Worm (Caenorhabditis elegans) whole organism, L1 larva: ENCODE results near the gene ubc-20.

Source experiments
- C16A3.4 ChIP-seq: fragments of 150-350 bp; optimal IDR thresholded peaks from 2 replicates; lab custom pipeline; 2014; ENCODE audit warnings: missing biosample characterization, missing genetic modification characterization
- C34B4.2 ChIP-seq: sonication (generic microtip); optimal IDR thresholded peaks from 2 replicates; lab custom pipeline; 2017; ENCODE audit warnings: mild to moderate bottlenecking, missing genetic modification characterization, missing compliant biosample characterization
- Y116A8C.19 ChIP-seq: sonication (generic microtip); optimal IDR thresholded peaks from 2 replicates; lab custom pipeline; 2016; ENCODE audit warnings: missing compliant biosample characterization, missing genetic modification characterization, borderline replicate concordance
- ceh-63 ChIP-seq: fragments of 200-800 bp; sonication (Bioruptor generic); optimal IDR thresholded peaks from 2 replicates; lab custom pipeline; 2018; ENCODE audit warnings: mild to moderate bottlenecking, missing genetic modification characterization, missing compliant biosample characterization
- ceh-8 ChIP-seq: fragments of 200-800 bp; sonication (Bioruptor generic); optimal IDR thresholded peaks from 2 replicates; lab custom pipeline; 2018; ENCODE audit warnings: mild to moderate bottlenecking, missing genetic modification characterization, moderate library complexity, missing compliant biosample characterization
- ceh-90 ChIP-seq: sonication (generic microtip); optimal IDR thresholded peaks from 2 replicates; lab custom pipeline; 2016; ENCODE audit warnings: missing genetic modification characterization, missing compliant biosample characterization
- efl-1 ChIP-seq, 4 experiments: fragments of 150-350 bp; optimal IDR thresholded peaks in 3 of 4; peaks in 1 of 4; 1 replicate in 1 of 4; 2 replicates in 3 of 4; lab custom pipeline; 2014; ENCODE audit warnings: missing biosample characterization in 2 of 4, missing genetic modification characterization in 2 of 4, missing genetic modification reagents in 2 of 4
- efl-3 ChIP-seq: fragments of 200-800 bp; sonication (Bioruptor generic); optimal IDR thresholded peaks from 2 replicates; lab custom pipeline; 2018; ENCODE audit warnings: mild to moderate bottlenecking, missing genetic modification characterization, missing compliant biosample characterization
- egl-27 ChIP-seq, 2 experiments: fragments of 150-350 bp in 1 of 2; sonication (generic microtip); optimal IDR thresholded peaks; 3 replicates each; lab custom pipeline; 2017 to 2018; ENCODE audit warnings: missing biosample characterization in 2 of 2, missing genetic modification characterization in 2 of 2, missing genetic modification reagents in 2 of 2
- elt-2 ChIP-seq: sonication (generic microtip); optimal IDR thresholded peaks from 2 replicates; lab custom pipeline; 2016; ENCODE audit warnings: missing genetic modification characterization, mild to moderate bottlenecking, inconsistent platforms, missing compliant biosample characterization, missing genetic modification reagents
- elt-3 ChIP-seq, 6 experiments: fragments of 150-350 bp in 1 of 6; sonication (generic microtip); optimal IDR thresholded peaks; 2 replicates each; lab custom pipeline; 2017 to 2018; ENCODE audit warnings: missing biosample characterization in 6 of 6, missing genetic modification characterization in 6 of 6, inconsistent platforms in 1 of 6
- hlh-4 ChIP-seq: sonication (generic microtip); optimal IDR thresholded peaks from 2 replicates; lab custom pipeline; 2016; ENCODE audit warnings: mild to moderate bottlenecking, missing genetic modification characterization, missing compliant biosample characterization
- irx-1 ChIP-seq: sonication (generic microtip); optimal IDR thresholded peaks from 2 replicates; lab custom pipeline; 2016; ENCODE audit warnings: missing genetic modification characterization, missing compliant biosample characterization
- jun-1 ChIP-seq: fragments of 150-350 bp; optimal IDR thresholded peaks from 2 replicates; lab custom pipeline; 2014; ENCODE audit warnings: missing biosample characterization, missing genetic modification reagents, missing genetic modification characterization
- lin-14 ChIP-seq: fragments of 200-800 bp; sonication (Bioruptor generic); optimal IDR thresholded peaks from 2 replicates; lab custom pipeline; 2018; ENCODE audit warnings: mild to moderate bottlenecking, missing genetic modification characterization, moderate library complexity, missing compliant biosample characterization
- lin-35 ChIP-seq, 2 experiments: fragments of 150-350 bp; optimal IDR thresholded peaks; 2 replicates each; lab custom pipeline; 2014; ENCODE audit warnings: missing biosample characterization in 2 of 2, missing genetic modification characterization in 2 of 2, missing genetic modification reagents in 2 of 2
- mab-9 ChIP-seq: fragments of 200-800 bp; sonication (Bioruptor generic); IDR thresholded peaks from 2 replicates; pipeline ENCODE4 v1.3.6; 2022; ENCODE audit warnings: missing genetic modification reagents, missing genetic modification characterization, missing compliant biosample characterization
- nhr-12 ChIP-seq: sonication (generic microtip); optimal IDR thresholded peaks from 2 replicates; lab custom pipeline; 2017; ENCODE audit warnings: missing biosample characterization, missing genetic modification characterization
- nhr-19 ChIP-seq: fragments of 200-800 bp; sonication (Bioruptor generic); conservative IDR thresholded peaks from 2 replicates; pipeline ENCODE4 v1.3.6; 2022; ENCODE audit warnings: missing genetic modification characterization, missing compliant biosample characterization
- nhr-85 ChIP-seq: sonication (generic microtip); peaks from one replicate; lab custom pipeline; 2016; ENCODE audit warnings: missing genetic modification characterization, inconsistent platforms, missing compliant biosample characterization
- nhr-90 ChIP-seq: sonication (generic microtip); optimal IDR thresholded peaks from 2 replicates; lab custom pipeline; 2016; ENCODE audit warnings: mild to moderate bottlenecking, missing genetic modification characterization, missing compliant biosample characterization; ENCODE audit not compliant: poor library complexity
- pax-3 ChIP-seq: fragments of 200-800 bp; sonication (Bioruptor generic); optimal IDR thresholded peaks from 2 replicates; lab custom pipeline; 2018; ENCODE audit warnings: mild to moderate bottlenecking, missing genetic modification characterization, moderate library complexity, missing compliant biosample characterization
- pqm-1 ChIP-seq: sonication (generic microtip); optimal IDR thresholded peaks from 3 replicates; lab custom pipeline; 2017; ENCODE audit warnings: missing biosample characterization, missing genetic modification characterization
- snpc-4 ChIP-seq: fragments of 150-350 bp; optimal IDR thresholded peaks from 2 replicates; lab custom pipeline; 2014; ENCODE audit warnings: missing biosample characterization, missing genetic modification characterization
- sox-4 ChIP-seq: sonication (generic microtip); optimal IDR thresholded peaks from 2 replicates; lab custom pipeline; 2016; ENCODE audit warnings: missing genetic modification characterization, missing compliant biosample characterization
- sup-37 ChIP-seq: fragments of 200-800 bp; sonication (Bioruptor generic); optimal IDR thresholded peaks from 2 replicates; lab custom pipeline; 2018; ENCODE audit warnings: mild to moderate bottlenecking, missing genetic modification characterization, missing compliant biosample characterization
- tlp-1 ChIP-seq: fragments of 150-350 bp; optimal IDR thresholded peaks from 2 replicates; lab custom pipeline; 2014; ENCODE audit warnings: missing biosample characterization, missing genetic modification characterization
- unc-130 ChIP-seq: fragments of 150-350 bp; optimal IDR thresholded peaks from 2 replicates; lab custom pipeline; 2017; ENCODE audit warnings: missing biosample characterization, missing genetic modification characterization, inconsistent platforms
- unc-62 ChIP-seq: fragments of 150-350 bp; optimal IDR thresholded peaks from 2 replicates; lab custom pipeline; 2014; ENCODE audit warnings: missing biosample characterization, missing genetic modification reagents, missing genetic modification characterization
- unc-86 ChIP-seq: sonication (generic microtip); optimal IDR thresholded peaks from 2 replicates; lab custom pipeline; 2016; ENCODE audit warnings: missing genetic modification characterization, missing compliant biosample characterization
- unc-98 ChIP-seq: fragments of 200-800 bp; sonication (Bioruptor generic); IDR thresholded peaks from 2 replicates; pipeline ENCODE4 v1.3.6; 2022; ENCODE audit warnings: missing genetic modification characterization, missing compliant biosample characterization

ubc-20 gene

ce11 chrIII:147570-148076, 41.0 kb upstream of the ubc-20 start, which contains the start of gene sqst-5:
Gene sqst-5, minus strand, starts transcription at chrIII:147620.
- TF ChIP-seq C34B4.2 (tag; lab: Kevin White, UChicago) = no peak
- TF ChIP-seq C16A3.4 (tag; lab: Kevin White, UChicago) = no peak
- TF ChIP-seq elt-2 (tag; lab: Kevin White, UChicago) = peak; percentile 36

ce11 chrIII:149132-149531, 39.5 kb upstream of the ubc-20 start:
- TF ChIP-seq efl-3 (GFP tag; lab: Kevin White, UChicago) (no peak), efl-1 (optimal IDR thresholded peaks at IDR 0.05; lab: Kevin White, UChicago) (no peak), efl-1 (GFP tag; optimal IDR thresholded peaks at IDR 0.05 in 1 of 2; lab: Kevin White, UChicago) (peak in 1 of 2 experiments; percentile 69)
- TF ChIP-seq, all 84 proteins: peak for 1

ce11 chrIII:151084-151483, 37.6 kb upstream of the ubc-20 start:
- TF ChIP-seq unc-62 (GFP tag; lab: Kevin White, UChicago) (no peak), elt-2 (tag; lab: Kevin White, UChicago) (no peak), ceh-90 (tag; lab: Kevin White, UChicago) (no peak), sox-4 (tag; lab: Kevin White, UChicago) (no peak), snpc-4 (tag; lab: Kevin White, UChicago) (no peak), nhr-19 (GFP tag; lab: Robert Waterston, UW) (no peak), nhr-12 (tag; lab: Kevin White, UChicago) (no peak)

ce11 chrIII:154168-154567, 34.5 kb upstream of the ubc-20 start:
- no peak for TF ChIP-seq C34B4.2 (tag; lab: Kevin White, UChicago)
- no peak for TF ChIP-seq mab-9 (GFP tag; lab: Robert Waterston, UW)
- TF ChIP-seq nhr-19 (GFP tag; lab: Robert Waterston, UW) = peak; percentile 12; the same call in 1 of the 2 replicates
- no peak for TF ChIP-seq unc-86 (tag; lab: Kevin White, UChicago)
- peak; percentile 67 to 100 (median 95) for TF ChIP-seq elt-3 (tag; optimal IDR thresholded peaks at IDR 0.05; lab: Kevin White, UChicago)
- TF ChIP-seq ceh-8 (GFP tag; lab: Kevin White, UChicago) = no peak
- TF ChIP-seq hlh-4 (tag; lab: Kevin White, UChicago) = no peak
- TF ChIP-seq egl-27 (tag; optimal IDR thresholded peaks at IDR 0.05; lab: Kevin White, UChicago) = peak in 1 of 2 experiments; percentile 6
- no peak for TF ChIP-seq snpc-4 (tag; lab: Kevin White, UChicago)
- peak; percentile 92 for TF ChIP-seq tlp-1 (tag; lab: Kevin White, UChicago)
- no peak for TF ChIP-seq unc-98 (GFP tag; lab: Robert Waterston, UW)
- peak; percentile 98 for TF ChIP-seq pqm-1 (tag; lab: Kevin White, UChicago)
- peak in 1 of 2 experiments; percentile 62 for TF ChIP-seq lin-35 (GFP tag; optimal IDR thresholded peaks at IDR 0.05; lab: Kevin White, UChicago)
- no peak for TF ChIP-seq unc-130 (tag; lab: Kevin White, UChicago)
- TF ChIP-seq Y116A8C.19 (tag; lab: Kevin White, UChicago) = no peak
- TF ChIP-seq elt-2 (tag; lab: Kevin White, UChicago) = peak; percentile 100
- TF ChIP-seq lin-14 (GFP tag; lab: Kevin White, UChicago) = no peak
- TF ChIP-seq jun-1 (tag; lab: Kevin White, UChicago) = peak; percentile 93
- TF ChIP-seq irx-1 (tag; lab: Kevin White, UChicago) = no peak
- TF ChIP-seq nhr-85 (tag; lab: Kevin White, UChicago) = peak; percentile 52
- TF ChIP-seq nhr-90 (tag; lab: Kevin White, UChicago) = peak; percentile 61
- TF ChIP-seq sup-37 (GFP tag; lab: Kevin White, UChicago) = no peak
- peak; percentile 34 for TF ChIP-seq pax-3 (tag; lab: Kevin White, UChicago)

ce11 chrIII:156645-157044, 32.0 kb upstream of the ubc-20 start, which contains the start of the genes zig-13 and ver-1:
Gene zig-13, minus strand, starts transcription at chrIII:156745.
Gene ver-1, plus strand, starts transcription at chrIII:156824.
- no peak for TF ChIP-seq nhr-19 (GFP tag; lab: Robert Waterston, UW)
- no peak for TF ChIP-seq ceh-90 (tag; lab: Kevin White, UChicago)
- TF ChIP-seq ceh-63 (GFP tag; lab: Kevin White, UChicago) = no peak
- TF ChIP-seq, all 84 proteins: peak for 0
